Worm (Caenorhabditis elegans): ENCODE results near the gene col-115.

The col-115 gene

ce11 chrIV:7967006-7967405, 21.5 kb upstream of the col-115 start, which contains the start of gene F57H12.5:
Gene F57H12.5 (plus strand): TSS chrIV:7967306.
- TF ChIP-seq bed-1 (GFP tag; IDR thresholded peaks at IDR 0.05) (no peak), bed-2 (GFP tag; IDR thresholded peaks at IDR 0.05) (no peak), ztf-26 (tag; optimal IDR thresholded peaks at IDR 0.05) (no peak), F49E8.2 (tag; optimal IDR thresholded peaks at IDR 0.05; ENCODE audit: insufficient read depth) (no peak), nhr-179 (tag; optimal IDR thresholded peaks at IDR 0.05) (no peak), lin-40 (tag; optimal IDR thresholded peaks at IDR 0.05) (no peak), attf-6 (GFP tag; IDR thresholded peaks at IDR 0.05) (no peak)

- no peak for TF ChIP-seq Y67H2A.10 (GFP tag; conservative IDR thresholded peaks at IDR 0.05)
- TF ChIP-seq aptf-2 (GFP tag; conservative IDR thresholded peaks at IDR 0.05): no peak
- TF ChIP-seq mcd-1 (GFP tag; IDR thresholded peaks at IDR 0.05): no peak
- no peak for TF ChIP-seq nhr-27 (tag; optimal IDR thresholded peaks at IDR 0.05)
- no peak for TF ChIP-seq cebp-1 (GFP tag; IDR thresholded peaks at IDR 0.05)
- no peak for TF ChIP-seq cebp-1 (tag; optimal IDR thresholded peaks at IDR 0.05)
- no peak for TF ChIP-seq nfyb-1 (GFP tag; IDR thresholded peaks at IDR 0.05)
- TF ChIP-seq snpc-1.1 (tag; optimal IDR thresholded peaks at IDR 0.05; ENCODE audit: insufficient read depth): no peak
- no peak for TF ChIP-seq ztf-6 (GFP tag; IDR thresholded peaks at IDR 0.05)
- no peak for TF ChIP-seq ceh-91 (GFP tag; IDR thresholded peaks at IDR 0.05)
- no peak for TF ChIP-seq snpc-1.3 (tag; optimal IDR thresholded peaks at IDR 0.05; ENCODE audit: insufficient read depth)
These were observed 12.3 kb upstream of the col-115 start, which contains the start of gene F57H12.6 for ce11 chrIV:7976210-7976609. Gene F57H12.6 (minus strand): TSS chrIV:7976310.

ce11 chrIV:7977452-7977940, 11.0 kb upstream of the col-115 start, which contains the start of gene ora-1:
Gene ora-1 (plus strand): TSS chrIV:7977890.
- TF ChIP-seq nfyb-1 (GFP tag; IDR thresholded peaks at IDR 0.05) (no peak), snpc-4 (GFP tag; optimal IDR thresholded peaks at IDR 0.05) (no peak), snpc-4 (tag; optimal IDR thresholded peaks at IDR 0.05) (no peak), zim-3 (tag; optimal IDR thresholded peaks at IDR 0.05) (no peak), snpc-3.4 (tag; optimal IDR thresholded peaks at IDR 0.05) (no peak), lir-1 (GFP tag; conservative IDR thresholded peaks at IDR 0.05) (no peak), nhr-179 (tag; optimal IDR thresholded peaks at IDR 0.05) (no peak), nhr-80 (tag; optimal IDR thresholded peaks at IDR 0.05) (no peak), lin-26 (GFP tag; IDR thresholded peaks at IDR 0.05) (no peak), hlh-12 (tag; optimal IDR thresholded peaks at IDR 0.05) (no peak), B0336.3 (GFP tag; IDR thresholded peaks at IDR 0.05) (no peak), sea-2 (GFP tag; IDR thresholded peaks at IDR 0.05) (no peak), sptf-2 (GFP tag; optimal IDR thresholded peaks at IDR 0.05) (no peak)

- TF ChIP-seq mcd-1 (GFP tag; IDR thresholded peaks at IDR 0.05): no peak
- TF ChIP-seq Y79H2A.3 (GFP tag; conservative IDR thresholded peaks at IDR 0.05): no peak
- TF ChIP-seq attf-3 (GFP tag; conservative IDR thresholded peaks at IDR 0.05): no peak
- TF ChIP-seq dpl-1 (GFP tag; optimal IDR thresholded peaks at IDR 0.05): no peak
- no peak for TF ChIP-seq nfya-2 (GFP tag; IDR thresholded peaks at IDR 0.05)
- no peak for TF ChIP-seq lag-1 (GFP tag; IDR thresholded peaks at IDR 0.05)
- no peak for TF ChIP-seq madf-8 (GFP tag; conservative IDR thresholded peaks at IDR 0.05)
- no peak for TF ChIP-seq somi-1 (GFP tag; optimal IDR thresholded peaks at IDR 0.05)
- TF ChIP-seq mel-28 (tag; optimal IDR thresholded peaks at IDR 0.05; ENCODE audit: borderline replicate concordance): no peak
- TF ChIP-seq ceh-27 (GFP tag; optimal IDR thresholded peaks at IDR 0.05): no peak
- TF ChIP-seq sea-2 (GFP tag; IDR thresholded peaks at IDR 0.05): no peak
- TF ChIP-seq nhr-179 (tag; optimal IDR thresholded peaks at IDR 0.05): no peak
- TF ChIP-seq aptf-3 (GFP tag; IDR thresholded peaks at IDR 0.05): no peak
- TF ChIP-seq hlh-26 (GFP tag; conservative IDR thresholded peaks at IDR 0.05): no peak
These were observed 8.9 kb upstream of the col-115 start, which contains the start of gene unc-24 for ce11 chrIV:7979588-7979987. Gene unc-24 (plus strand): TSS chrIV:7979870.
